Worm (Caenorhabditis elegans) whole organism, young adult: ENCODE measurements around the gene swp-1.

Experiments used
- B0336.3 ChIP-seq: fragments of 200-800 bp; sonication (Bioruptor generic); IDR thresholded peaks from 2 replicates; pipeline ENCODE4 v1.3.6; 2022; ENCODE audit warnings: missing genetic modification characterization, missing compliant biosample characterization
- D2030.7 ChIP-seq: fragments of 200-800 bp; sonication (Bioruptor generic); IDR thresholded peaks from 2 replicates; pipeline ENCODE4 v1.3.6; 2022; ENCODE audit warnings: missing genetic modification reagents, missing genetic modification characterization, missing compliant biosample characterization
- F33H1.4 ChIP-seq: fragments of 200-800 bp; sonication (Bioruptor generic); IDR thresholded peaks from 2 replicates; pipeline ENCODE4 v1.3.6; 2022; ENCODE audit warnings: missing genetic modification reagents, missing genetic modification characterization, missing compliant biosample characterization
- F49E8.2 ChIP-seq: sonication (generic microtip); optimal IDR thresholded peaks from 3 replicates; lab custom pipeline; 2017; ENCODE audit warnings: missing genetic modification characterization, mild to moderate bottlenecking, missing compliant biosample characterization, antibody characterized with exemption, moderate library complexity; ENCODE audit not compliant: insufficient read depth
- F55B11.4 ChIP-seq: sonication (generic microtip); optimal IDR thresholded peaks from 2 replicates; lab custom pipeline; 2016; ENCODE audit warnings: missing compliant biosample characterization, missing genetic modification characterization, borderline replicate concordance; ENCODE audit not compliant: insufficient read depth
- F57A8.1 ChIP-seq: fragments of 200-800 bp; sonication (Bioruptor generic); optimal IDR thresholded peaks from 2 replicates; lab custom pipeline; 2018; ENCODE audit warnings: mild to moderate bottlenecking, missing genetic modification characterization, moderate library complexity, missing compliant biosample characterization
- K11D2.4 ChIP-seq: fragments of 200-800 bp; sonication (Bioruptor generic); IDR thresholded peaks from 2 replicates; pipeline ENCODE4 v1.3.6; 2022; ENCODE audit warnings: missing genetic modification reagents, missing genetic modification characterization, missing compliant biosample characterization
- Y53G8AR.9 ChIP-seq: fragments of 200-800 bp; sonication (Bioruptor generic); conservative IDR thresholded peaks from 2 replicates; pipeline ENCODE4 v1.3.6; 2022; ENCODE audit warnings: missing genetic modification reagents, missing genetic modification characterization, missing compliant biosample characterization
- Y56A3A.18 ChIP-seq: fragments of 200-800 bp; sonication (Bioruptor generic); IDR thresholded peaks from 2 replicates; pipeline ENCODE4 v1.3.6; 2022; ENCODE audit warnings: missing genetic modification reagents, missing genetic modification characterization, missing compliant biosample characterization
- Y79H2A.3 ChIP-seq: fragments of 200-800 bp; sonication (Bioruptor generic); conservative IDR thresholded peaks from 2 replicates; pipeline ENCODE4 v1.3.6; 2022; ENCODE audit warnings: missing genetic modification reagents, missing genetic modification characterization, missing compliant biosample characterization
- akir-1 ChIP-seq: fragments of 200-800 bp; sonication (Bioruptor generic); optimal IDR thresholded peaks from 2 replicates; lab custom pipeline; 2018; ENCODE audit warnings: mild to moderate bottlenecking, missing genetic modification characterization, moderate library complexity, missing compliant biosample characterization
- attf-6 ChIP-seq: fragments of 200-800 bp; sonication (Bioruptor generic); IDR thresholded peaks from 2 replicates; pipeline ENCODE4 v1.3.6; 2022; ENCODE audit warnings: missing genetic modification reagents, missing genetic modification characterization, missing compliant biosample characterization
- ceh-27 ChIP-seq: fragments of 200-800 bp; sonication (Bioruptor generic); optimal IDR thresholded peaks from 2 replicates; lab custom pipeline; 2018; ENCODE audit warnings: mild to moderate bottlenecking, missing genetic modification characterization, moderate library complexity, missing compliant biosample characterization
- ceh-91 ChIP-seq: fragments of 200-800 bp; sonication (Bioruptor generic); IDR thresholded peaks from 2 replicates; pipeline ENCODE4 v1.3.6; 2022; ENCODE audit warnings: missing genetic modification reagents, missing genetic modification characterization, missing compliant biosample characterization
- chd-7 ChIP-seq: sonication (generic microtip); optimal IDR thresholded peaks from 2 replicates; lab custom pipeline; 2016; ENCODE audit warnings: mild to moderate bottlenecking, missing genetic modification characterization, moderate library complexity, missing compliant biosample characterization
- dpff-1 ChIP-seq: sonication (generic microtip); optimal IDR thresholded peaks from 2 replicates; lab custom pipeline; 2017; ENCODE audit warnings: mild to moderate bottlenecking, missing genetic modification characterization, missing compliant biosample characterization
- dpl-1 ChIP-seq: fragments of 150-350 bp; optimal IDR thresholded peaks from 2 replicates; lab custom pipeline; 2014; ENCODE audit warnings: missing biosample characterization, missing genetic modification reagents, missing genetic modification characterization
- gei-17 ChIP-seq: fragments of 200-800 bp; sonication (Bioruptor generic); optimal IDR thresholded peaks from 2 replicates; lab custom pipeline; 2018; ENCODE audit warnings: mild to moderate bottlenecking, missing genetic modification characterization, missing compliant biosample characterization
- hlh-26 ChIP-seq: fragments of 200-800 bp; sonication (Bioruptor generic); conservative IDR thresholded peaks from 2 replicates; pipeline ENCODE4 v1.3.6; 2022; ENCODE audit warnings: missing genetic modification reagents, missing genetic modification characterization, missing compliant biosample characterization
- hmg-1.2 ChIP-seq: fragments of 200-800 bp; sonication (Bioruptor generic); IDR thresholded peaks from 2 replicates; pipeline ENCODE4 v1.3.6; 2022; ENCODE audit warnings: missing genetic modification reagents, missing genetic modification characterization, missing compliant biosample characterization
- hmg-20 ChIP-seq: fragments of 200-800 bp; sonication (Bioruptor generic); IDR thresholded peaks from 2 replicates; pipeline ENCODE4 v1.3.6; 2022; ENCODE audit warnings: missing genetic modification reagents, missing genetic modification characterization, missing compliant biosample characterization
- hsf-1 ChIP-seq: fragments of 200-800 bp; sonication (Bioruptor generic); IDR thresholded peaks from 2 replicates; pipeline ENCODE4 v1.3.6; 2022; ENCODE audit warnings: missing genetic modification reagents, missing genetic modification characterization, missing compliant biosample characterization
- lsl-1 ChIP-seq: fragments of 200-800 bp; sonication (Bioruptor generic); optimal IDR thresholded peaks from 2 replicates; lab custom pipeline; 2018; ENCODE audit warnings: mild to moderate bottlenecking, missing genetic modification characterization, moderate library complexity, missing compliant biosample characterization
- lsy-27 ChIP-seq: sonication (generic microtip); optimal IDR thresholded peaks from 2 replicates; lab custom pipeline; 2017; ENCODE audit warnings: missing genetic modification characterization, mild to moderate bottlenecking, missing compliant biosample characterization, antibody characterized with exemption, missing genotype, borderline replicate concordance; ENCODE audit not compliant: insufficient read depth
- madf-10 ChIP-seq: sonication (generic microtip); optimal IDR thresholded peaks from 2 replicates; lab custom pipeline; 2016; ENCODE audit warnings: mild to moderate bottlenecking, missing genetic modification characterization, missing compliant biosample characterization
- madf-3 ChIP-seq: fragments of 200-800 bp; sonication (Bioruptor generic); IDR thresholded peaks from 2 replicates; pipeline ENCODE4 v1.3.6; 2022; ENCODE audit warnings: missing genetic modification reagents, missing genetic modification characterization, missing compliant biosample characterization
- madf-8 ChIP-seq: fragments of 200-800 bp; sonication (Bioruptor generic); conservative IDR thresholded peaks from 2 replicates; pipeline ENCODE4 v1.3.6; 2022; ENCODE audit warnings: missing genetic modification reagents, missing genetic modification characterization, missing compliant biosample characterization
- mcd-1 ChIP-seq: fragments of 200-800 bp; sonication (Bioruptor generic); IDR thresholded peaks from 2 replicates; pipeline ENCODE4 v1.3.6; 2022; ENCODE audit warnings: missing genetic modification reagents, missing genetic modification characterization, missing compliant biosample characterization
- mes-4 ChIP-seq: sonication (generic microtip); optimal IDR thresholded peaks from 2 replicates; lab custom pipeline; 2016; ENCODE audit warnings: missing genotype, missing genetic modification characterization, missing compliant biosample characterization
- nfyb-1 ChIP-seq: fragments of 200-800 bp; sonication (Bioruptor generic); IDR thresholded peaks from 2 replicates; pipeline ENCODE4 v1.3.6; 2022; ENCODE audit warnings: missing genetic modification reagents, missing genetic modification characterization, missing compliant biosample characterization
- nhr-80 ChIP-seq: sonication (generic microtip); optimal IDR thresholded peaks from 2 replicates; lab custom pipeline; 2016; ENCODE audit warnings: missing genetic modification characterization, missing compliant biosample characterization
- pha-4 ChIP-seq: fragments of 150-350 bp; sonication (generic microtip); optimal IDR thresholded peaks from 2 replicates; lab custom pipeline; 2014; ENCODE audit warnings: missing biosample characterization, missing genetic modification reagents, missing genetic modification characterization
- rcor-1 ChIP-seq: fragments of 200-800 bp; sonication (Bioruptor generic); IDR thresholded peaks from 2 replicates; pipeline ENCODE4 v1.3.6; 2022; ENCODE audit warnings: missing genetic modification reagents, missing genetic modification characterization, missing compliant biosample characterization
- repo-1 ChIP-seq: sonication (generic microtip); optimal IDR thresholded peaks from 2 replicates; lab custom pipeline; 2017; ENCODE audit warnings: mild to moderate bottlenecking, missing genetic modification characterization, missing compliant biosample characterization
- snpc-1.1 ChIP-seq: sonication (generic microtip); optimal IDR thresholded peaks from 2 replicates; lab custom pipeline; 2017; ENCODE audit warnings: missing genetic modification characterization, mild to moderate bottlenecking, missing compliant biosample characterization, antibody characterized with exemption, moderate library complexity, missing genotype, missing genetic modification reagents; ENCODE audit not compliant: insufficient read depth
- snpc-1.3 ChIP-seq: sonication (generic microtip); optimal IDR thresholded peaks from 2 replicates; lab custom pipeline; 2017; ENCODE audit warnings: missing genetic modification characterization, mild to moderate bottlenecking, missing compliant biosample characterization, antibody characterized with exemption, moderate library complexity, missing genotype, missing genetic modification reagents; ENCODE audit not compliant: insufficient read depth
- snpc-3.4 ChIP-seq: sonication (generic microtip); optimal IDR thresholded peaks from 2 replicates; lab custom pipeline; 2017; ENCODE audit warnings: missing genetic modification characterization, mild to moderate bottlenecking, missing compliant biosample characterization, antibody characterized with exemption, moderate library complexity, missing genotype, missing genetic modification reagents
- snpc-4 ChIP-seq, 5 experiments: fragments of 150-350 bp in 1 of 5; sonication (generic microtip) in 4 of 5; optimal IDR thresholded peaks; 2 replicates each; lab custom pipeline; 2014 to 2018; ENCODE audit warnings: missing genetic modification characterization in 5 of 5, missing biosample characterization in 3 of 5, antibody characterized with exemption in 2 of 5, mild to moderate bottlenecking in 2 of 5, missing compliant biosample characterization in 2 of 5, missing genotype in 2 of 5, moderate library complexity in 2 of 5, missing genetic modification reagents in 1 of 5
- tbp1 ChIP-seq: fragments of 200-800 bp; sonication (Bioruptor generic); optimal IDR thresholded peaks from 2 replicates; lab custom pipeline; 2018; ENCODE audit warnings: mild to moderate bottlenecking, missing genetic modification characterization, missing compliant biosample characterization
- tlf-1 ChIP-seq: fragments of 200-800 bp; sonication (Bioruptor generic); optimal IDR thresholded peaks from 2 replicates; lab custom pipeline; 2018; ENCODE audit warnings: mild to moderate bottlenecking, missing genetic modification characterization, missing compliant biosample characterization
- unc-130 ChIP-seq: sonication (generic microtip); optimal IDR thresholded peaks from 2 replicates; lab custom pipeline; 2016; ENCODE audit warnings: missing genetic modification reagents, missing genetic modification characterization, missing compliant biosample characterization
- unc-62 ChIP-seq: fragments of 150-350 bp; optimal IDR thresholded peaks from 2 replicates; lab custom pipeline; 2014; ENCODE audit warnings: missing biosample characterization, missing genetic modification reagents, missing genetic modification characterization
- xnd-1 ChIP-seq: sonication (generic microtip); optimal IDR thresholded peaks from 2 replicates; lab custom pipeline; 2016; ENCODE audit warnings: missing genotype, missing genetic modification reagents, missing genetic modification characterization, missing compliant biosample characterization
- ztf-18 ChIP-seq: sonication (generic microtip); optimal IDR thresholded peaks from 2 replicates; lab custom pipeline; 2016; ENCODE audit warnings: missing genotype, mild to moderate bottlenecking, missing genetic modification characterization, missing compliant biosample characterization
- ztf-3 ChIP-seq: fragments of 200-800 bp; sonication (Bioruptor generic); optimal IDR thresholded peaks from 2 replicates; lab custom pipeline; 2018; ENCODE audit warnings: mild to moderate bottlenecking, missing genetic modification characterization, missing compliant biosample characterization

Gene swp-1

DNA sequence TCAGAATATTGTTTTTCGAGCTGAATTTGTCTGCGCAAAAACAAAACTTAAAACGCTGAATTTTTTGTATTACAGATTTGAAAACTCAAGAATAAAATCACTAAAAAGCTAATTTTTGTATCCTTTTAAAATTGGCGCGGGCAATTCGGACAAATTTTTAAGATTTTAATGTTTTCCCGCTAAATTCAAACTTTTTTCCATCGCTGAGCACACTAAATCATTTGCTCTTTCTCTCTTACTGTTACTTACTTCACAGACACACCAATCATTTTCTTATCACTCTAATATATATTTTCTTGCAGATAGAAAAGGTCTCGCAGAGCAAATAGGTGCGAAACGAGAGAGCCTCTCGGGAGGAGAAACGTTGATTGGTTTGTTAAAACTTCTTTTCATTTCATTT, 41.4 kb downstream of the swp-1 start, which contains the start of gene par-3:
Gene par-3, plus strand, starts transcription at position 301 of the 400 bp plus-strand sequence.
- TF ChIP-seq nhr-80 (peak; percentile 15), hmg-20 (GFP tag; lab: Robert Waterston, UW) (no peak)

ce11 chrIII:5663521-5663920, 41.8 kb downstream of the swp-1 start:
- TF ChIP-seq akir-1 (GFP tag; lab: Kevin White, UChicago): no peak
- peak; percentile 59 for TF ChIP-seq snpc-4 (GFP tag; optimal IDR thresholded peaks at IDR 0.05; lab: Kevin White, UChicago)
- TF ChIP-seq snpc-4 (tag; optimal IDR thresholded peaks at IDR 0.05; lab: Kevin White, UChicago): peak in 3 of 4 experiments; percentile 46 to 72 (median 68)
- peak; percentile 85 for TF ChIP-seq snpc-3.4 (tag; lab: Kevin White, UChicago)
- TF ChIP-seq hsf-1 (GFP tag; lab: Robert Waterston, UW): peak; percentile 84
- TF ChIP-seq pha-4 (tag; lab: Kevin White, UChicago): no peak
- TF ChIP-seq mes-4 (tag; lab: Kevin White, UChicago): no peak
- no peak for TF ChIP-seq ztf-3 (GFP tag; lab: Kevin White, UChicago)
- TF ChIP-seq Y53G8AR.9 (GFP tag; lab: Robert Waterston, UW): peak; percentile 83
- peak; percentile 56; the same call in 1 of the 2 replicates for TF ChIP-seq madf-3 (GFP tag; lab: Robert Waterston, UW)
- TF ChIP-seq snpc-1.1 (tag; lab: Kevin White, UChicago): peak; percentile 85
- peak; percentile 99 for TF ChIP-seq F33H1.4 (GFP tag; lab: Robert Waterston, UW)
- TF ChIP-seq lsl-1 (GFP tag; lab: Kevin White, UChicago): peak; percentile 100
- TF ChIP-seq gei-17 (GFP tag; lab: Kevin White, UChicago): no peak
- TF ChIP-seq attf-6 (GFP tag; lab: Robert Waterston, UW): peak; percentile 72
- peak; percentile 89 for TF ChIP-seq unc-130
- TF ChIP-seq mcd-1: peak; percentile 66
- peak; percentile 93 for TF ChIP-seq D2030.7 (GFP tag; lab: Robert Waterston, UW)
- TF ChIP-seq hmg-1.2 (GFP tag; lab: Robert Waterston, UW): peak; percentile 59; the same call in 1 of the 2 replicates
- no peak for TF ChIP-seq hlh-26 (GFP tag; lab: Robert Waterston, UW)
- TF ChIP-seq F55B11.4 (tag; lab: Kevin White, UChicago): no peak
- peak; percentile 100 for TF ChIP-seq xnd-1
- TF ChIP-seq repo-1 (tag; lab: Kevin White, UChicago): no peak
- TF ChIP-seq madf-10 (tag; lab: Kevin White, UChicago): no peak
- peak; percentile 82 for TF ChIP-seq tlf-1 (GFP tag; lab: Kevin White, UChicago)
- no peak for TF ChIP-seq unc-62 (GFP tag; lab: Kevin White, UChicago)
- peak; percentile 90 for TF ChIP-seq F49E8.2 (tag; lab: Kevin White, UChicago)
- no peak for TF ChIP-seq nhr-80
- no peak for TF ChIP-seq K11D2.4 (GFP tag; lab: Robert Waterston, UW)
- TF ChIP-seq ceh-27: no peak
- no peak for TF ChIP-seq lsy-27 (tag; lab: Kevin White, UChicago)
- no peak for TF ChIP-seq dpff-1 (tag; lab: Kevin White, UChicago)
- TF ChIP-seq rcor-1 (GFP tag; lab: Robert Waterston, UW): peak; percentile 86
- TF ChIP-seq tbp1 (GFP tag; lab: Kevin White, UChicago): peak; percentile 64
- no peak for TF ChIP-seq chd-7
- no peak for TF ChIP-seq F57A8.1 (GFP tag; lab: Kevin White, UChicago)
- peak; percentile 97 for TF ChIP-seq ceh-91
- TF ChIP-seq snpc-1.3 (tag; lab: Kevin White, UChicago): peak; percentile 66
- TF ChIP-seq nfyb-1 (GFP tag; lab: Robert Waterston, UW): no peak
- peak; percentile 27 for TF ChIP-seq ztf-18 (tag; lab: Kevin White, UChicago)
- no peak for TF ChIP-seq Y56A3A.18 (GFP tag; lab: Robert Waterston, UW)
- TF ChIP-seq Y79H2A.3 (GFP tag; lab: Robert Waterston, UW): 0 out of 2 replicates have a peak, but pooled peaks have one; percentile 48
- TF ChIP-seq B0336.3 (GFP tag; lab: Robert Waterston, UW): peak; percentile 65
- peak; percentile 100 for TF ChIP-seq madf-8 (GFP tag; lab: Robert Waterston, UW)
- TF ChIP-seq dpl-1 (GFP tag; lab: Kevin White, UChicago): peak; percentile 95
